Fruit fly (Drosophila melanogaster) whole organism, embryonic: Measurements from ENCODE around the gene Gel.

Source experiments
- Adf1 ChIP-seq: fragments of 200-800 bp; sonication (Bioruptor generic); IDR thresholded peaks from 2 replicates; pipeline ENCODE4 v1.3.6; 2022; ENCODE audit warnings: missing biosample characterization, missing genetic modification characterization
- C15 ChIP-seq: fragments of 200-800 bp; sonication (Bioruptor generic); IDR thresholded peaks from 3 replicates; pipeline ENCODE4 v1.3.6; 2022; ENCODE audit warnings: missing biosample characterization, missing genetic modification characterization
- CG10979 ChIP-seq: fragments of 200-800 bp; sonication (Bioruptor generic); optimal IDR thresholded peaks from 2 replicates; lab custom pipeline; 2018; ENCODE audit warnings: missing biosample characterization, mild to moderate bottlenecking, missing genetic modification characterization, moderate library complexity
- CG1233 ChIP-seq: fragments of 200-800 bp; sonication (Bioruptor generic); optimal IDR thresholded peaks from 4 replicates; lab custom pipeline; 2018; ENCODE audit warnings: missing biosample characterization, mild to moderate bottlenecking, missing genetic modification characterization
- CG12769 ChIP-seq: fragments of 200-800 bp; sonication (Bioruptor generic); optimal IDR thresholded peaks from 2 replicates; lab custom pipeline; 2019; ENCODE audit warnings: missing biosample characterization, mild to moderate bottlenecking, missing genetic modification characterization, moderate library complexity
- CG13287 ChIP-seq: fragments of 200-800 bp; sonication (Bioruptor generic); IDR thresholded peaks from 2 replicates; pipeline ENCODE4 v1.3.6; 2022; ENCODE audit warnings: missing biosample characterization, missing genetic modification characterization; ENCODE audit not compliant: partially characterized antibody
- CG15073 ChIP-seq: fragments of 200-800 bp; sonication (Bioruptor generic); optimal IDR thresholded peaks from 2 replicates; lab custom pipeline; 2016; ENCODE audit warnings: missing biosample characterization, missing genetic modification characterization
- CG15479 ChIP-seq: fragments of 200-800 bp; sonication (Bioruptor generic); optimal IDR thresholded peaks from 3 replicates; lab custom pipeline; 2019; ENCODE audit warnings: missing biosample characterization, mild to moderate bottlenecking, missing genetic modification characterization, moderate library complexity
- CG1603 ChIP-seq: fragments of 200-800 bp; sonication (Bioruptor generic); optimal IDR thresholded peaks from 2 replicates; lab custom pipeline; 2019; ENCODE audit warnings: missing biosample characterization, mild to moderate bottlenecking, missing genetic modification characterization, moderate library complexity
- CG1647 ChIP-seq: fragments of 200-800 bp; sonication (Bioruptor generic); optimal IDR thresholded peaks from 3 replicates; lab custom pipeline; 2016; ENCODE audit warnings: missing biosample characterization, missing genetic modification characterization
- CG1832 ChIP-seq: fragments of 200-800 bp; sonication (Bioruptor generic); optimal IDR thresholded peaks from 2 replicates; lab custom pipeline; 2017; ENCODE audit warnings: missing biosample characterization, mild to moderate bottlenecking, missing genetic modification characterization, inconsistent platforms
- CG2116 ChIP-seq: fragments of 200-800 bp; sonication (Bioruptor generic); optimal IDR thresholded peaks from 3 replicates; lab custom pipeline; 2018; ENCODE audit warnings: missing biosample characterization, mild to moderate bottlenecking, missing genetic modification characterization
- CG2678 ChIP-seq: fragments of 200-800 bp; sonication (Bioruptor generic); optimal IDR thresholded peaks from 3 replicates; lab custom pipeline; 2019; ENCODE audit warnings: missing biosample characterization, mild to moderate bottlenecking, missing genetic modification characterization, moderate library complexity
- CG34376 ChIP-seq: fragments of 200-800 bp; sonication (Bioruptor generic); optimal IDR thresholded peaks from 2 replicates; lab custom pipeline; 2018; ENCODE audit warnings: missing biosample characterization, mild to moderate bottlenecking, missing genetic modification characterization
- CG4328 ChIP-seq: fragments of 200-800 bp; sonication (Bioruptor generic); optimal IDR thresholded peaks from 3 replicates; lab custom pipeline; 2017; ENCODE audit warnings: missing biosample characterization, missing genetic modification reagents, missing genetic modification characterization
- CG7987 ChIP-seq: fragments of 200-800 bp; sonication (Bioruptor generic); optimal IDR thresholded peaks from 2 replicates; lab custom pipeline; 2018; ENCODE audit warnings: missing biosample characterization, mild to moderate bottlenecking, missing genetic modification characterization, moderate library complexity
- CG8944 ChIP-seq: fragments of 200-800 bp; sonication (Bioruptor generic); optimal IDR thresholded peaks from 3 replicates; lab custom pipeline; 2016; ENCODE audit warnings: missing biosample characterization, missing genetic modification characterization
- CG9215 ChIP-seq: fragments of 200-800 bp; sonication (Bioruptor generic); IDR thresholded peaks from 2 replicates; pipeline ENCODE4 v1.3.6; 2022; ENCODE audit warnings: missing biosample characterization, missing genetic modification characterization
- Chrac-16 ChIP-seq: fragments of 200-800 bp; sonication (Bioruptor generic); optimal IDR thresholded peaks from 3 replicates; lab custom pipeline; 2016; ENCODE audit warnings: missing biosample characterization, missing genetic modification characterization
- D19A ChIP-seq: fragments of 200-800 bp; optimal IDR thresholded peaks from 3 replicates; lab custom pipeline; 2019; ENCODE audit warnings: missing biosample characterization, mild to moderate bottlenecking, missing genetic modification characterization, moderate library complexity
- Deaf1 ChIP-seq: fragments of 200-800 bp; optimal IDR thresholded peaks from 3 replicates; lab custom pipeline; 2019; ENCODE audit warnings: missing biosample characterization, mild to moderate bottlenecking, missing genetic modification characterization, moderate library complexity
- Drgx ChIP-seq: fragments of 200-800 bp; sonication (Bioruptor generic); IDR thresholded peaks from 2 replicates; pipeline ENCODE4 v1.3.6; 2022; ENCODE audit warnings: missing biosample characterization, missing genetic modification characterization
- Neu2 ChIP-seq: fragments of 200-800 bp; sonication (Bioruptor generic); optimal IDR thresholded peaks from 3 replicates; lab custom pipeline; 2016; ENCODE audit warnings: missing biosample characterization, missing genetic modification characterization, borderline replicate concordance
- PHDP ChIP-seq: fragments of 200-800 bp; sonication (Bioruptor generic); optimal IDR thresholded peaks from 3 replicates; lab custom pipeline; 2018; ENCODE audit warnings: missing biosample characterization, mild to moderate bottlenecking, missing genetic modification characterization, moderate library complexity
- Vsx1 ChIP-seq: fragments of 200-800 bp; sonication (Bioruptor generic); optimal IDR thresholded peaks from 2 replicates; lab custom pipeline; 2017; ENCODE audit warnings: missing biosample characterization, mild to moderate bottlenecking, missing genetic modification characterization, missing genetic modification reagents
- Xbp1 ChIP-seq: fragments of 200-800 bp; sonication (Bioruptor generic); optimal IDR thresholded peaks from 3 replicates; lab custom pipeline; 2016; ENCODE audit warnings: missing biosample characterization, mild to moderate bottlenecking, missing genetic modification characterization
- aop ChIP-seq: fragments of 200-800 bp; sonication (Bioruptor generic); IDR thresholded peaks from 2 replicates; pipeline ENCODE4 v1.3.6; 2022; ENCODE audit warnings: missing biosample characterization, missing genetic modification characterization
- ash1 ChIP-seq: fragments of 200-800 bp; sonication (Bioruptor generic); optimal IDR thresholded peaks from 2 replicates; lab custom pipeline; 2018; ENCODE audit warnings: missing biosample characterization, mild to moderate bottlenecking, missing genetic modification characterization
- br ChIP-seq: fragments of >200 bp; optimal IDR thresholded peaks from 2 replicates; lab custom pipeline; 2017
- ci ChIP-seq: fragments of 200-800 bp; sonication (Bioruptor generic); IDR thresholded peaks from 3 replicates; pipeline ENCODE4 v1.3.6; 2022; ENCODE audit warnings: missing biosample characterization, missing genetic modification characterization
- crp ChIP-seq, 2 experiments: fragments of 200-800 bp; sonication (Bioruptor generic); optimal IDR thresholded peaks; 2 replicates in 1 of 2; 3 replicates in 1 of 2; lab custom pipeline; 2017; ENCODE audit warnings: missing biosample characterization in 2 of 2, missing genetic modification characterization in 2 of 2, mild to moderate bottlenecking in 1 of 2, moderate library complexity in 1 of 2
- da ChIP-seq: fragments of 200-800 bp; sonication (Bioruptor generic); optimal IDR thresholded peaks from 2 replicates; lab custom pipeline; 2016; ENCODE audit warnings: missing biosample characterization, missing genetic modification characterization
- dmrt11E ChIP-seq: fragments of 200-800 bp; sonication (Bioruptor generic); optimal IDR thresholded peaks from 3 replicates; lab custom pipeline; 2018; ENCODE audit warnings: missing biosample characterization, mild to moderate bottlenecking, missing genetic modification characterization, moderate library complexity
- dmrt99B ChIP-seq: fragments of 200-800 bp; sonication (Bioruptor generic); optimal IDR thresholded peaks from 2 replicates; lab custom pipeline; 2018; ENCODE audit warnings: missing biosample characterization, mild to moderate bottlenecking, missing genetic modification characterization, moderate library complexity
- ems ChIP-seq: fragments of 200-800 bp; sonication (Bioruptor generic); optimal IDR thresholded peaks from 3 replicates; lab custom pipeline; 2016; ENCODE audit warnings: missing biosample characterization, missing genetic modification characterization
- fru ChIP-seq: fragments of >200 bp; optimal IDR thresholded peaks from 2 replicates; lab custom pipeline; 2017
- ftz-f1 ChIP-seq: fragments of 200-800 bp; sonication (Bioruptor generic); optimal IDR thresholded peaks from 2 replicates; lab custom pipeline; 2016; ENCODE audit warnings: missing biosample characterization, missing genetic modification characterization
- pros ChIP-seq: fragments of 200-800 bp; sonication (Bioruptor generic); optimal IDR thresholded peaks from 3 replicates; lab custom pipeline; 2019; ENCODE audit warnings: missing biosample characterization, mild to moderate bottlenecking, missing genetic modification characterization, moderate library complexity
- pum ChIP-seq: fragments of 200-800 bp; sonication (Bioruptor generic); optimal IDR thresholded peaks from 2 replicates; lab custom pipeline; 2016; ENCODE audit warnings: missing biosample characterization, missing genetic modification characterization
- sens ChIP-seq: fragments of 200-800 bp; sonication (Bioruptor generic); peaks from one replicate; lab custom pipeline; 2016; ENCODE audit warnings: missing biosample characterization, missing genetic modification characterization
- sisA ChIP-seq: fragments of 200-800 bp; sonication (Bioruptor generic); IDR thresholded peaks from 2 replicates; pipeline ENCODE4 v1.3.6; 2022; ENCODE audit warnings: missing biosample characterization, missing genetic modification characterization
- sug ChIP-seq: fragments of 200-800 bp; optimal IDR thresholded peaks from 2 replicates; lab custom pipeline; 2019; ENCODE audit warnings: missing biosample characterization, mild to moderate bottlenecking, missing genetic modification characterization, moderate library complexity
- ttk ChIP-seq: fragments of 200-800 bp; sonication (Bioruptor generic); IDR thresholded peaks from 2 replicates; pipeline ENCODE4 v2.1.2; 2022; ENCODE audit warnings: missing biosample characterization, missing genetic modification characterization
- twi ChIP-seq: fragments of 200-800 bp; optimal IDR thresholded peaks from 2 replicates; lab custom pipeline; 2019; ENCODE audit warnings: missing biosample characterization, mild to moderate bottlenecking, missing genetic modification characterization, moderate library complexity
- tx ChIP-seq: fragments of 200-800 bp; sonication (Bioruptor generic); optimal IDR thresholded peaks from 2 replicates; lab custom pipeline; 2016; ENCODE audit warnings: missing biosample characterization, missing genetic modification characterization
- usp ChIP-seq: fragments of >200 bp; optimal IDR thresholded peaks from 2 replicates; lab custom pipeline; 2017; ENCODE audit warnings: missing biosample characterization, missing genetic modification characterization
- vvl ChIP-seq: fragments of 200-800 bp; sonication (Bioruptor generic); IDR thresholded peaks from 2 replicates; pipeline ENCODE4 v1.3.6; 2022; ENCODE audit warnings: missing biosample characterization, missing genetic modification characterization
- zf30C ChIP-seq: fragments of 200-800 bp; sonication (Bioruptor generic); optimal IDR thresholded peaks from 3 replicates; lab custom pipeline; 2018; ENCODE audit warnings: missing biosample characterization, mild to moderate bottlenecking, missing genetic modification characterization

The Gel gene

dm6 chr3R:4220780-4221179 is 14.2 kb upstream of the Gel start (continued):
- TF ChIP-seq CG15479 (GFP tag; lab: Kevin White, UChicago) (no peak), CG2678 (tag; lab: Kevin White, UChicago) (no peak), Deaf1 (tag; lab: Kevin White, UChicago) (peak; percentile 33), ems (GFP tag; lab: Kevin White, UChicago) (peak; percentile 49), sisA (GFP tag; lab: Robert Waterston, UW) (0 out of 2 replicates have a peak, but pooled peaks have one; percentile 14), CG2116 (peak; percentile 86), twi (no peak)

- TF ChIP-seq sug, result peak; percentile 78
- TF ChIP-seq ci (GFP tag; lab: Robert Waterston, UW), result no peak
- TF ChIP-seq CG12769 (tag; lab: Kevin White, UChicago), result peak; percentile 0
- peak; percentile 70 for TF ChIP-seq sens
- peak; percentile 72 for TF ChIP-seq ftz-f1
Observed at dm6 chr3R:4228426-4228825, 6.6 kb upstream of the Gel start.

dm6 chr3R:4229137-4229764 is 5.8 kb upstream of the Gel start, which contains the start of gene DhpD:
TSS of gene DhpD (minus strand) at chr3R:4229238.
- TF ChIP-seq pum (GFP tag; lab: Kevin White, UChicago), result peak; percentile 36
- TF ChIP-seq CG10979 (tag; lab: Kevin White, UChicago), result peak; percentile 47
- peak; percentile 68 for TF ChIP-seq Xbp1 (GFP tag; lab: Kevin White, UChicago)
- peak; percentile 60 for TF ChIP-seq Chrac-16 (GFP tag; lab: Kevin White, UChicago)
- TF ChIP-seq PHDP (tag; lab: Kevin White, UChicago), result peak; percentile 74
- TF ChIP-seq Drgx, result peak; percentile 71
- no peak for TF ChIP-seq aop (GFP tag; lab: Robert Waterston, UW)
- TF ChIP-seq CG13287 (GFP tag; lab: Robert Waterston, UW), result peak; percentile 68
- no peak for TF ChIP-seq CG15073 (GFP tag; lab: Kevin White, UChicago)
- TF ChIP-seq pros (GFP tag; lab: Kevin White, UChicago), result no peak
- no peak for TF ChIP-seq zf30C (GFP tag; lab: Kevin White, UChicago)
- TF ChIP-seq CG9215, result peak; percentile 69
- TF ChIP-seq D19A (tag; lab: Kevin White, UChicago), result peak; percentile 70
- peak; percentile 29 for TF ChIP-seq CG8944 (GFP tag; lab: Kevin White, UChicago)
- peak in 1 of 2 experiments; percentile 78 for TF ChIP-seq crp (GFP tag; optimal IDR thresholded peaks at IDR 0.05; lab: Kevin White, UChicago)
- TF ChIP-seq br, result no peak
- no peak for TF ChIP-seq dmrt99B (tag; lab: Kevin White, UChicago)
- peak; percentile 66 for TF ChIP-seq CG7987 (GFP tag; lab: Kevin White, UChicago)
- TF ChIP-seq tx, result no peak
- TF ChIP-seq CG4328 (GFP tag; lab: Kevin White, UChicago), result peak; percentile 66
- no peak for TF ChIP-seq fru
- no peak for TF ChIP-seq Neu2 (GFP tag; lab: Kevin White, UChicago)
- no peak for TF ChIP-seq ash1 (GFP tag; lab: Kevin White, UChicago)
- peak; percentile 72 for TF ChIP-seq CG1233 (GFP tag; lab: Kevin White, UChicago)
- peak; percentile 68 for TF ChIP-seq ttk (GFP tag; lab: Robert Waterston, UW)
- TF ChIP-seq vvl (GFP tag; lab: Robert Waterston, UW), result peak; percentile 88
- 0 out of 3 replicates have a peak, but pooled peaks have one; percentile 21 for TF ChIP-seq C15 (GFP tag; lab: Robert Waterston, UW)
- TF ChIP-seq CG1603, result peak; percentile 66
- peak; percentile 49 for TF ChIP-seq CG1647 (GFP tag; lab: Kevin White, UChicago)
- TF ChIP-seq usp, result no peak
- TF ChIP-seq Vsx1 (GFP tag; lab: Kevin White, UChicago), result no peak
- TF ChIP-seq CG1832 (GFP tag; lab: Kevin White, UChicago), result no peak
- 0 out of 2 replicates have a peak, but pooled peaks have one; percentile 35 for TF ChIP-seq Adf1 (GFP tag; lab: Robert Waterston, UW)
- no peak for TF ChIP-seq dmrt11E (tag; lab: Kevin White, UChicago)
- peak; percentile 56 for TF ChIP-seq CG34376 (GFP tag; lab: Kevin White, UChicago)
- peak; percentile 91 for TF ChIP-seq ftz-f1
- TF ChIP-seq da (GFP tag; lab: Kevin White, UChicago), result no peak
